Worm (Caenorhabditis elegans) whole organism, early embryonic: ENCODE results near the gene elo-9.

Source experiments
- F13C5.2 ChIP-seq: sonication (generic microtip); optimal IDR thresholded peaks from 2 replicates; lab custom pipeline; 2017; ENCODE audit warnings: mild to moderate bottlenecking, missing genetic modification characterization, inconsistent platforms, missing compliant biosample characterization
- ama-1 ChIP-seq: fragments of 150-350 bp; optimal IDR thresholded peaks from 2 replicates; lab custom pipeline; 2014
- flt-1 ChIP-seq: fragments of 200-800 bp; sonication (Bioruptor generic); IDR thresholded peaks from 2 replicates; pipeline ENCODE4 v1.3.6; 2022; ENCODE audit warnings: missing genetic modification characterization, missing compliant biosample characterization
- hnd-1 ChIP-seq: sonication (generic microtip); optimal IDR thresholded peaks from 2 replicates; lab custom pipeline; 2016; ENCODE audit warnings: missing genetic modification characterization, missing compliant biosample characterization
- tbx-11 ChIP-seq: fragments of 200-800 bp; sonication (Bioruptor generic); IDR thresholded peaks from 2 replicates; pipeline ENCODE4 v1.3.6; 2022; ENCODE audit warnings: missing genetic modification characterization, missing compliant biosample characterization

- TF ChIP-seq tbx-11 (GFP tag; lab: Robert Waterston, UW) (no peak), ama-1 (lab: Kevin White, UChicago) (no peak), flt-1 (GFP tag; lab: Robert Waterston, UW) (no peak), hnd-1 (tag; lab: Kevin White, UChicago) (no peak), F13C5.2 (no peak)
Observed at ce11 chrII:14935431-14936071, 28.4 kb downstream of the elo-9 start.
